Fruit fly (Drosophila melanogaster) whole organism, embryonic: ENCODE data around the gene CG17839.

Source experiments
- B-H2 ChIP-seq: fragments of 200-800 bp; sonication (Bioruptor generic); optimal IDR thresholded peaks from 2 replicates; lab custom pipeline; 2018; ENCODE audit warnings: missing biosample characterization, mild to moderate bottlenecking, missing genetic modification characterization
- CG10267 ChIP-seq: fragments of 200-800 bp; sonication (Bioruptor generic); optimal IDR thresholded peaks from 2 replicates; lab custom pipeline; 2018; ENCODE audit warnings: missing biosample characterization, mild to moderate bottlenecking, missing genetic modification characterization, moderate library complexity
- CG11093 ChIP-seq: fragments of 200-800 bp; sonication (Bioruptor generic); IDR thresholded peaks from 3 replicates; pipeline ENCODE4 v1.3.6; 2022; ENCODE audit warnings: missing biosample characterization, missing genetic modification characterization
- CG11247 ChIP-seq: fragments of 200-800 bp; sonication (Bioruptor generic); IDR thresholded peaks from 2 replicates; pipeline ENCODE4 v1.3.6; 2022; ENCODE audit warnings: missing biosample characterization, missing genetic modification characterization
- CG11695 ChIP-seq: fragments of 200-800 bp; sonication (Bioruptor generic); IDR thresholded peaks from 3 replicates; pipeline ENCODE4 v1.3.6; 2022; ENCODE audit warnings: missing biosample characterization, missing genetic modification characterization
- CG12155 ChIP-seq: fragments of 200-800 bp; sonication (Bioruptor generic); optimal IDR thresholded peaks from 3 replicates; lab custom pipeline; 2016; ENCODE audit warnings: missing biosample characterization, missing genetic modification characterization
- CG13296 ChIP-seq: fragments of 200-800 bp; sonication (Bioruptor generic); optimal IDR thresholded peaks from 3 replicates; lab custom pipeline; 2018; ENCODE audit warnings: missing biosample characterization, mild to moderate bottlenecking, missing genetic modification characterization
- CG17802 ChIP-seq: fragments of 200-800 bp; sonication (Bioruptor generic); optimal IDR thresholded peaks from 2 replicates; lab custom pipeline; 2018; ENCODE audit warnings: missing biosample characterization, mild to moderate bottlenecking, missing genetic modification characterization, moderate library complexity
- CG17829 ChIP-seq: fragments of 200-800 bp; optimal IDR thresholded peaks from 2 replicates; lab custom pipeline; 2019; ENCODE audit warnings: missing biosample characterization, mild to moderate bottlenecking, missing genetic modification characterization, moderate library complexity
- CG1832 ChIP-seq: fragments of 200-800 bp; sonication (Bioruptor generic); optimal IDR thresholded peaks from 2 replicates; lab custom pipeline; 2017; ENCODE audit warnings: missing biosample characterization, mild to moderate bottlenecking, missing genetic modification characterization, inconsistent platforms
- CG18764 ChIP-seq: fragments of 200-800 bp; sonication (Bioruptor generic); optimal IDR thresholded peaks from 3 replicates; lab custom pipeline; 2016; ENCODE audit warnings: missing biosample characterization, missing genetic modification characterization
- CG2116 ChIP-seq: fragments of 200-800 bp; sonication (Bioruptor generic); optimal IDR thresholded peaks from 3 replicates; lab custom pipeline; 2018; ENCODE audit warnings: missing biosample characterization, mild to moderate bottlenecking, missing genetic modification characterization
- CG2199 ChIP-seq: fragments of 200-800 bp; sonication (Bioruptor generic); IDR thresholded peaks from 3 replicates; pipeline ENCODE4 v1.3.6; 2022; ENCODE audit warnings: missing biosample characterization, missing genetic modification characterization
- CG32532 ChIP-seq: fragments of 200-800 bp; sonication (Bioruptor generic); IDR thresholded peaks from 2 replicates; pipeline ENCODE4 v1.3.6; 2022; ENCODE audit warnings: missing biosample characterization, missing genetic modification characterization
- CG3847 ChIP-seq: fragments of 200-800 bp; sonication (Bioruptor generic); IDR thresholded peaks from 2 replicates; pipeline ENCODE4 v1.3.6; 2022; ENCODE audit warnings: missing biosample characterization, missing genetic modification characterization
- CG4617 ChIP-seq: fragments of 200-800 bp; sonication (Bioruptor generic); optimal IDR thresholded peaks from 3 replicates; lab custom pipeline; 2016; ENCODE audit warnings: missing biosample characterization, missing genetic modification characterization, borderline replicate concordance
- CG6654 ChIP-seq: fragments of 200-800 bp; sonication (Bioruptor generic); optimal IDR thresholded peaks from 2 replicates; lab custom pipeline; 2017; ENCODE audit warnings: missing biosample characterization, mild to moderate bottlenecking, missing genetic modification characterization
- CG9215 ChIP-seq: fragments of 200-800 bp; sonication (Bioruptor generic); IDR thresholded peaks from 2 replicates; pipeline ENCODE4 v1.3.6; 2022; ENCODE audit warnings: missing biosample characterization, missing genetic modification characterization
- CG9817 ChIP-seq: fragments of 200-800 bp; sonication (Bioruptor generic); optimal IDR thresholded peaks from 2 replicates; lab custom pipeline; 2018; ENCODE audit warnings: missing biosample characterization, mild to moderate bottlenecking, missing genetic modification characterization, moderate library complexity
- CHES-1-like ChIP-seq: fragments of 200-800 bp; sonication (Bioruptor generic); optimal IDR thresholded peaks from 2 replicates; lab custom pipeline; 2016; ENCODE audit warnings: missing biosample characterization, missing genetic modification characterization
- CTCF ChIP-seq: fragments of 200-800 bp; sonication (Bioruptor generic); optimal IDR thresholded peaks from 2 replicates; lab custom pipeline; 2017; ENCODE audit warnings: missing biosample characterization, mild to moderate bottlenecking, missing genetic modification characterization, moderate library complexity
- D ChIP-seq, 2 experiments: fragments of 200-800 bp in 1 of 2; fragments of >200 bp in 1 of 2; sonication (Bioruptor generic) in 1 of 2; optimal IDR thresholded peaks; 2 replicates in 1 of 2; 3 replicates in 1 of 2; lab custom pipeline; 2017; ENCODE audit warnings: mild to moderate bottlenecking in 1 of 2, missing biosample characterization in 1 of 2, missing genetic modification characterization in 1 of 2, missing genetic modification reagents in 1 of 2
- Dbx ChIP-seq: fragments of 200-800 bp; sonication (Bioruptor generic); IDR thresholded peaks from 3 replicates; pipeline ENCODE4 v1.3.6; 2022; ENCODE audit warnings: missing biosample characterization, missing genetic modification characterization
- Dp ChIP-seq: fragments of 200-800 bp; sonication (Bioruptor generic); optimal IDR thresholded peaks from 2 replicates; lab custom pipeline; 2018; ENCODE audit warnings: missing biosample characterization, mild to moderate bottlenecking, missing genetic modification characterization, moderate library complexity
- HLH4C ChIP-seq: fragments of 200-800 bp; sonication (Bioruptor generic); IDR thresholded peaks from 3 replicates; pipeline ENCODE4 v1.3.6; 2022; ENCODE audit warnings: missing biosample characterization, missing genetic modification characterization; ENCODE audit not compliant: partially characterized antibody
- HmgZ ChIP-seq: fragments of 200-800 bp; sonication (Bioruptor generic); optimal IDR thresholded peaks from 2 replicates; lab custom pipeline; 2018; ENCODE audit warnings: missing biosample characterization, mild to moderate bottlenecking, missing genetic modification characterization
- Hr51 ChIP-seq, 2 experiments: fragments of 200-800 bp; sonication (Bioruptor generic); optimal IDR thresholded peaks; 2 replicates in 1 of 2; 3 replicates in 1 of 2; lab custom pipeline; 2016 to 2018; ENCODE audit warnings: missing biosample characterization in 2 of 2, missing genetic modification characterization in 2 of 2, mild to moderate bottlenecking in 1 of 2, moderate library complexity in 1 of 2
- Opbp ChIP-seq: fragments of 200-800 bp; sonication (Bioruptor generic); IDR thresholded peaks from 3 replicates; pipeline ENCODE4 v1.3.6; 2022; ENCODE audit warnings: missing biosample characterization, missing genetic modification characterization; ENCODE audit not compliant: partially characterized antibody
- Rfx ChIP-seq: fragments of 200-800 bp; sonication (Bioruptor generic); IDR thresholded peaks from 2 replicates; pipeline ENCODE4 v1.3.6; 2022; ENCODE audit warnings: missing biosample characterization, missing genetic modification characterization
- Xbp1 ChIP-seq: fragments of 200-800 bp; sonication (Bioruptor generic); optimal IDR thresholded peaks from 3 replicates; lab custom pipeline; 2016; ENCODE audit warnings: missing biosample characterization, mild to moderate bottlenecking, missing genetic modification characterization
- ash1 ChIP-seq: fragments of 200-800 bp; sonication (Bioruptor generic); optimal IDR thresholded peaks from 2 replicates; lab custom pipeline; 2018; ENCODE audit warnings: missing biosample characterization, mild to moderate bottlenecking, missing genetic modification characterization
- caup ChIP-seq: fragments of 200-800 bp; sonication (Bioruptor generic); optimal IDR thresholded peaks from 3 replicates; lab custom pipeline; 2017; ENCODE audit warnings: missing biosample characterization, mild to moderate bottlenecking, missing genetic modification characterization, moderate library complexity; ENCODE audit not compliant: severe bottlenecking
- ci ChIP-seq: fragments of 200-800 bp; sonication (Bioruptor generic); IDR thresholded peaks from 3 replicates; pipeline ENCODE4 v1.3.6; 2022; ENCODE audit warnings: missing biosample characterization, missing genetic modification characterization
- crol ChIP-seq: fragments of 200-800 bp; sonication (Bioruptor generic); IDR thresholded peaks from 2 replicates; pipeline ENCODE4 v1.3.6; 2022; ENCODE audit warnings: missing biosample characterization, missing genetic modification characterization
- dan ChIP-seq: fragments of 200-800 bp; sonication (Bioruptor generic); IDR thresholded peaks from 2 replicates; pipeline ENCODE4 v1.3.6; 2022; ENCODE audit warnings: missing biosample characterization, missing genetic modification characterization
- dmrt99B ChIP-seq: fragments of 200-800 bp; sonication (Bioruptor generic); optimal IDR thresholded peaks from 2 replicates; lab custom pipeline; 2018; ENCODE audit warnings: missing biosample characterization, mild to moderate bottlenecking, missing genetic modification characterization, moderate library complexity
- ems ChIP-seq: fragments of 200-800 bp; sonication (Bioruptor generic); optimal IDR thresholded peaks from 3 replicates; lab custom pipeline; 2016; ENCODE audit warnings: missing biosample characterization, missing genetic modification characterization
- ewg ChIP-seq: fragments of 200-800 bp; sonication (Bioruptor generic); optimal IDR thresholded peaks from 3 replicates; lab custom pipeline; 2017; ENCODE audit warnings: mild to moderate bottlenecking, missing biosample characterization, missing genetic modification reagents, missing genetic modification characterization
- fd102C ChIP-seq: fragments of 200-800 bp; sonication (Bioruptor generic); optimal IDR thresholded peaks from 2 replicates; lab custom pipeline; 2018; ENCODE audit warnings: missing biosample characterization, mild to moderate bottlenecking, missing genetic modification characterization, moderate library complexity
- gcm2 ChIP-seq: fragments of 200-800 bp; sonication (Bioruptor generic); optimal IDR thresholded peaks from 2 replicates; lab custom pipeline; 2016; ENCODE audit warnings: missing biosample characterization, missing genetic modification characterization
- gro ChIP-seq: fragments of 200-800 bp; sonication (Bioruptor generic); optimal IDR thresholded peaks from 2 replicates; lab custom pipeline; 2016; ENCODE audit warnings: missing biosample characterization, missing genetic modification characterization
- gt ChIP-seq: fragments of 200-800 bp; sonication (Bioruptor generic); IDR thresholded peaks from 2 replicates; pipeline ENCODE4 v1.3.6; 2022; ENCODE audit warnings: missing biosample characterization, missing genetic modification characterization
- kay ChIP-seq: fragments of 200-800 bp; sonication (Bioruptor generic); optimal IDR thresholded peaks from 2 replicates; lab custom pipeline; 2016; ENCODE audit warnings: missing biosample characterization, missing genetic modification characterization
- mam ChIP-seq: fragments of 200-800 bp; sonication (Bioruptor generic); optimal IDR thresholded peaks from 3 replicates; lab custom pipeline; 2016; ENCODE audit warnings: missing biosample characterization, missing genetic modification characterization
- nerfin-2 ChIP-seq: fragments of 200-800 bp; sonication (Bioruptor generic); IDR thresholded peaks from 2 replicates; pipeline ENCODE4 v1.3.6; 2022; ENCODE audit warnings: missing biosample characterization, missing genetic modification characterization; ENCODE audit not compliant: partially characterized antibody
- tna ChIP-seq: fragments of 200-800 bp; sonication (Bioruptor generic); IDR thresholded peaks from 2 replicates; pipeline ENCODE4 v1.3.6; 2022; ENCODE audit warnings: missing biosample characterization, missing genetic modification characterization; ENCODE audit not compliant: partially characterized antibody
- usp ChIP-seq: fragments of >200 bp; optimal IDR thresholded peaks from 2 replicates; lab custom pipeline; 2017; ENCODE audit warnings: missing biosample characterization, missing genetic modification characterization
- z ChIP-seq: fragments of 200-800 bp; sonication (Bioruptor generic); IDR thresholded peaks from 3 replicates; pipeline ENCODE4 v1.3.6; 2022; ENCODE audit warnings: missing biosample characterization, missing genetic modification characterization
- zfh1 ChIP-seq: fragments of 200-800 bp; sonication (Bioruptor generic); IDR thresholded peaks from 3 replicates; pipeline ENCODE4 v1.3.6; 2022; ENCODE audit warnings: missing biosample characterization, missing genetic modification characterization

CG17839 gene

dm6 chr3L:14789676-14790075, 15.3 kb upstream of the CG17839 start, which contains the start of gene Helz (continued):
- TF ChIP-seq caup (peak; percentile 14), zfh1 (GFP tag; lab: Robert Waterston, UW) (peak; percentile 51; the same call in 2 of the 3 replicates), CG10267 (tag; lab: Kevin White, UChicago) (peak; percentile 67), Dp (peak; percentile 96), Opbp (GFP tag; lab: Robert Waterston, UW) (peak; percentile 58; the same call in 2 of the 3 replicates), HmgZ (tag; lab: Kevin White, UChicago) (peak; percentile 39), ci (GFP tag; lab: Robert Waterston, UW) (peak; percentile 63; the same call in 1 of the 3 replicates), mam (peak; percentile 29), CG9817 (tag; lab: Kevin White, UChicago) (peak; percentile 20), ewg (GFP tag; lab: Kevin White, UChicago) (no peak), Rfx (peak; percentile 69), B-H2 (GFP tag; lab: Kevin White, UChicago) (peak; percentile 82), CTCF (GFP tag; lab: Kevin White, UChicago) (no peak), tna (GFP tag; lab: Robert Waterston, UW) (no peak), fd102C (GFP tag; lab: Kevin White, UChicago) (no peak), CG11247 (GFP tag; lab: Robert Waterston, UW) (peak; percentile 57), Dbx (GFP tag; lab: Robert Waterston, UW) (0 out of 3 replicates have a peak, but pooled peaks have one; percentile 20), CG2116 (GFP tag; lab: Kevin White, UChicago) (peak; percentile 3), nerfin-2 (GFP tag; lab: Robert Waterston, UW) (peak; percentile 31; the same call in 1 of the 2 replicates), ems (GFP tag; lab: Kevin White, UChicago) (peak; percentile 27), Xbp1 (GFP tag; lab: Kevin White, UChicago) (peak; percentile 33)

- TF ChIP-seq CG2199 = 0 out of 3 replicates have a peak, but pooled peaks have one; percentile 64
- TF ChIP-seq CG32532 (GFP tag; lab: Robert Waterston, UW) = peak; percentile 77
- TF ChIP-seq CG1832 = no peak
- TF ChIP-seq CG13296 (GFP tag; lab: Kevin White, UChicago) = no peak
- TF ChIP-seq CG17829 (tag; lab: Kevin White, UChicago) = peak; percentile 41
- peak; percentile 59; the same call in 1 of the 3 replicates for TF ChIP-seq CG11695 (GFP tag; lab: Robert Waterston, UW)
- no peak for TF ChIP-seq crol (GFP tag; lab: Robert Waterston, UW)
- TF ChIP-seq CG9215 (GFP tag; lab: Robert Waterston, UW) = peak; percentile 82
- TF ChIP-seq gro (GFP tag; lab: Kevin White, UChicago) = peak; percentile 85
- no peak for TF ChIP-seq D (optimal IDR thresholded peaks at IDR 0.05; lab: Kevin White, UChicago)
- peak; percentile 26 for TF ChIP-seq D (GFP tag; optimal IDR thresholded peaks at IDR 0.05; lab: Kevin White, UChicago)
- no peak for TF ChIP-seq z
- TF ChIP-seq ash1 (GFP tag; lab: Kevin White, UChicago) = no peak
- peak; percentile 22 for TF ChIP-seq CG6654
- peak in 1 of 2 experiments; percentile 81 for TF ChIP-seq Hr51 (GFP tag; optimal IDR thresholded peaks at IDR 0.05; lab: Kevin White, UChicago)
- TF ChIP-seq CG11093 (GFP tag; lab: Robert Waterston, UW) = peak; percentile 38; the same call in 1 of the 3 replicates
- TF ChIP-seq gcm2 (GFP tag; lab: Kevin White, UChicago) = peak; percentile 47
- TF ChIP-seq dan (GFP tag; lab: Robert Waterston, UW) = no peak
- TF ChIP-seq CG12155 (GFP tag; lab: Kevin White, UChicago) = peak; percentile 94
- TF ChIP-seq CG18764 (GFP tag; lab: Kevin White, UChicago) = peak; percentile 79
- TF ChIP-seq CG17802 (tag; lab: Kevin White, UChicago) = peak; percentile 33
- TF ChIP-seq CG3847 = peak; percentile 88
- TF ChIP-seq CG4617 (GFP tag; lab: Kevin White, UChicago) = peak; percentile 98
- peak; percentile 82 for TF ChIP-seq CHES-1-like (GFP tag; lab: Kevin White, UChicago)
- TF ChIP-seq HLH4C (GFP tag; lab: Robert Waterston, UW) = peak; percentile 76
- TF ChIP-seq gt = peak; percentile 50; the same call in 1 of the 2 replicates
- TF ChIP-seq dmrt99B (tag; lab: Kevin White, UChicago) = no peak
- TF ChIP-seq kay (GFP tag; lab: Kevin White, UChicago) = peak; percentile 75
- no peak for TF ChIP-seq usp
- peak; percentile 82 for TF ChIP-seq CG11247 (GFP tag; lab: Robert Waterston, UW)
Observed at dm6 chr3L:14790127-14790589, 14.8 kb upstream of the CG17839 start.
